Worm (Caenorhabditis elegans) whole organism, late embryonic: ENCODE measurements around the gene rop-1.

Experiments used
- ceh-30 ChIP-seq: fragments of 150-350 bp; optimal IDR thresholded peaks from 2 replicates; lab custom pipeline; 2014; ENCODE audit warnings: missing biosample characterization, missing genetic modification characterization
- nhr-11 ChIP-seq: fragments of 150-350 bp; optimal IDR thresholded peaks from 2 replicates; lab custom pipeline; 2014; ENCODE audit warnings: missing biosample characterization, missing genetic modification characterization
- pqm-1 ChIP-seq: sonication (generic microtip); optimal IDR thresholded peaks from 2 replicates; lab custom pipeline; 2016; ENCODE audit warnings: missing genetic modification characterization, missing compliant biosample characterization

- no peak for TF ChIP-seq ceh-30
- TF ChIP-seq pqm-1 (tag; lab: Kevin White, UChicago) = no peak
- TF ChIP-seq nhr-11 = no peak
These were observed 19.0 kb upstream of the rop-1 start for ce11 chrV:10273837-10274236.
